Worm (Caenorhabditis elegans) whole organism, L4 larva: ENCODE measurements around the gene C06C3.12.

Source experiments
- aly-2 ChIP-seq: sonication (generic microtip); optimal IDR thresholded peaks from 2 replicates; lab custom pipeline; 2018; ENCODE audit warnings: missing biosample characterization, missing genetic modification characterization
- ceh-44 ChIP-seq: fragments of 200-800 bp; sonication (Bioruptor generic); IDR thresholded peaks from 2 replicates; pipeline ENCODE4 v1.3.6; 2022; ENCODE audit warnings: missing genetic modification reagents, missing genetic modification characterization, missing compliant biosample characterization
- ceh-82 ChIP-seq: sonication (generic microtip); optimal IDR thresholded peaks from 2 replicates; lab custom pipeline; 2017; ENCODE audit warnings: missing biosample characterization, missing genetic modification characterization
- daf-12 ChIP-seq: fragments of 150-350 bp; optimal IDR thresholded peaks from 2 replicates; lab custom pipeline; 2014; ENCODE audit warnings: missing biosample characterization, missing genetic modification reagents, missing genetic modification characterization
- dmd-8 ChIP-seq: fragments of 200-800 bp; sonication (Bioruptor generic); IDR thresholded peaks from 2 replicates; pipeline ENCODE4 v1.3.6; 2022; ENCODE audit warnings: missing genetic modification characterization, missing compliant biosample characterization
- fkh-10 ChIP-seq: fragments of 150-350 bp; optimal IDR thresholded peaks from 2 replicates; lab custom pipeline; 2014; ENCODE audit warnings: missing biosample characterization, missing genetic modification reagents, missing genetic modification characterization
- lsy-2 ChIP-seq, 2 experiments: fragments of 150-350 bp in 1 of 2; sonication (generic microtip) in 1 of 2; optimal IDR thresholded peaks; 2 replicates each; lab custom pipeline; 2014 to 2017; ENCODE audit warnings: missing biosample characterization in 2 of 2, missing genetic modification characterization in 2 of 2
- nhr-11 ChIP-seq: fragments of 150-350 bp; optimal IDR thresholded peaks from 2 replicates; lab custom pipeline; 2014; ENCODE audit warnings: missing biosample characterization, missing genetic modification characterization
- nhr-25 ChIP-seq: sonication (generic microtip); optimal IDR thresholded peaks from 2 replicates; lab custom pipeline; 2017; ENCODE audit warnings: missing genetic modification characterization, mild to moderate bottlenecking, missing compliant biosample characterization, antibody characterized with exemption, moderate library complexity, borderline replicate concordance; ENCODE audit not compliant: insufficient read depth
- nhr-41 ChIP-seq: fragments of 200-800 bp; sonication (Bioruptor generic); IDR thresholded peaks from 2 replicates; pipeline ENCODE4 v1.3.6; 2022; ENCODE audit warnings: missing genetic modification reagents, missing genetic modification characterization, missing compliant biosample characterization
- nhr-48 ChIP-seq: sonication (generic microtip); optimal IDR thresholded peaks from 2 replicates; lab custom pipeline; 2016; ENCODE audit warnings: mild to moderate bottlenecking, missing genetic modification characterization, missing compliant biosample characterization
- nhr-76 ChIP-seq: fragments of 150-350 bp; optimal IDR thresholded peaks from 2 replicates; lab custom pipeline; 2014; ENCODE audit warnings: missing biosample characterization, missing genetic modification characterization
- pha-4 ChIP-seq, 2 experiments: fragments of 150-350 bp in 1 of 2; fragments of 200-800 bp in 1 of 2; sonication (Bioruptor generic) in 1 of 2; IDR thresholded peaks in 1 of 2; optimal IDR thresholded peaks in 1 of 2; 2 replicates each; pipeline versions ENCODE4 v1.3.6 to Lab custom; 2014 to 2022; ENCODE audit warnings: missing genetic modification characterization in 2 of 2, missing genetic modification reagents in 2 of 2, missing biosample characterization in 1 of 2, missing compliant biosample characterization in 1 of 2
- zip-11 ChIP-seq: fragments of 200-800 bp; sonication (Bioruptor generic); IDR thresholded peaks from 2 replicates; pipeline ENCODE4 v1.3.6; 2022; ENCODE audit warnings: missing genetic modification characterization, missing compliant biosample characterization

- TF ChIP-seq lsy-2 (tag; optimal IDR thresholded peaks at IDR 0.05; lab: Kevin White, UChicago): no peak
- no peak for TF ChIP-seq ceh-82 (tag; lab: Kevin White, UChicago)
- TF ChIP-seq aly-2: no peak
- TF ChIP-seq dmd-8 (GFP tag; lab: Robert Waterston, UW): no peak
- no peak for TF ChIP-seq zip-11 (GFP tag; lab: Robert Waterston, UW)
- no peak for TF ChIP-seq nhr-41 (GFP tag; lab: Robert Waterston, UW)
- no peak for TF ChIP-seq ceh-44 (GFP tag; lab: Robert Waterston, UW)
- no peak for TF ChIP-seq nhr-25 (tag; lab: Kevin White, UChicago)
- TF ChIP-seq nhr-48 (tag; lab: Kevin White, UChicago): no peak
- no peak for TF ChIP-seq nhr-76 (tag; lab: Kevin White, UChicago)
- no peak for TF ChIP-seq fkh-10
- no peak for TF ChIP-seq pha-4 (GFP tag; IDR thresholded peaks at IDR 0.05; lab: Robert Waterston, UW)
- no peak for TF ChIP-seq pha-4 (tag; optimal IDR thresholded peaks at IDR 0.05; lab: Kevin White, UChicago)
- no peak for TF ChIP-seq daf-12 (tag; lab: Kevin White, UChicago)
- no peak for TF ChIP-seq nhr-11 (tag; lab: Kevin White, UChicago)
These were observed 45.4 kb upstream of the C06C3.12 start, which contains the start of gene wbp-2 for ce11 chrII:9329474-9329873.
